Fruit fly (Drosophila melanogaster): Measurements from ENCODE around the gene Acyp.

DNA sequence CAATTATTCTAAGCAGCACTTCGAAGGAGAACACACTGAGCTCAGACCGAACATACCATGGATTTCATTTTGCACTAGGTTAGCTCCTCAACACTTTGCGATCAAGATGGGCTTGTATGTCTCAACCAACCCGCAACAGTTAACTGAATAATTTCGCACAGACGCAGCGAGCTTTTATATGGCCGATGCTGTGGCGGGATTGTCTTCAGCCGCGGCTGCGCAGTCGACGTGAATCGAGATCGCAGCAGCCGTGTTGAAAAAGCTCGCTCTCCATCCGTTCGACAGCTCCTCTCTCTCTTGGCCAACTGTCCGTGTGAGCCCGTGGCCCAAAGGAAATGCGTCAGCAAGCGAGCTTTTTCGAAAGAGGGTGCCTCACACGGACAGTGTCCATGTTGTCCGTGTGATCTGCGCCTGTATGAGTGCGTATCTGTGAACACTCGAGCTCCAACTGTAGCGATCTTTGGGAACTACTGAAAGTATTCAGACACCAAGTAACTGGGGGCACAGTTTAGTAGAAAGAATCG is 22.7 kb downstream of the Acyp start, which contains the start of gene Vajk2:
- TF ChIP-seq toe (GFP tag; optimal IDR thresholded peaks at IDR 0.05) (no peak), pad (GFP tag; optimal IDR thresholded peaks at IDR 0.05) (no peak), kay (GFP tag; ENCODE audit: borderline replicate concordance) (no peak), CG7045 (GFP tag; optimal IDR thresholded peaks at IDR 0.05) (no peak), Mnt (GFP tag; optimal IDR thresholded peaks at IDR 0.05) (no peak), CG7101 (tag; optimal IDR thresholded peaks at IDR 0.05) (no peak), Clk (GFP tag; optimal IDR thresholded peaks at IDR 0.05) (no peak), cnc (optimal IDR thresholded peaks at IDR 0.05) (no peak), CG5204 (GFP tag; optimal IDR thresholded peaks at IDR 0.05) (no peak), ovo (GFP tag; optimal IDR thresholded peaks at IDR 0.05) (no peak), CG1620 (GFP tag; optimal IDR thresholded peaks at IDR 0.05) (no peak), Crg-1 (GFP tag; optimal IDR thresholded peaks at IDR 0.05) (no peak), bab1 (GFP tag; optimal IDR thresholded peaks at IDR 0.05) (no peak), cic (GFP tag; optimal IDR thresholded peaks at IDR 0.05) (no peak)

Measured in whole organism, adult.